Fruit fly (Drosophila melanogaster): Measurements from ENCODE around the gene VhaPPA1-1.

dm6 chr3R:14900177-14900576 lies 3.7 kb downstream of the VhaPPA1-1 start, which contains the start of gene VhaPPA1-2:
- TF ChIP-seq pad (GFP tag; optimal IDR thresholded peaks at IDR 0.05): no peak
- no peak for TF ChIP-seq CG7045 (GFP tag; optimal IDR thresholded peaks at IDR 0.05)
- no peak for TF ChIP-seq tj (GFP tag; optimal IDR thresholded peaks at IDR 0.05)
- TF ChIP-seq cnc (optimal IDR thresholded peaks at IDR 0.05): no peak
- TF ChIP-seq CG11617 (GFP tag; optimal IDR thresholded peaks at IDR 0.05): no peak
- no peak for TF ChIP-seq cic (GFP tag; optimal IDR thresholded peaks at IDR 0.05)
- no peak for TF ChIP-seq kay (GFP tag; ENCODE audit: borderline replicate concordance)
- TF ChIP-seq CG14711 (tag; optimal IDR thresholded peaks at IDR 0.05): no peak
- TF ChIP-seq CG33017 (tag; optimal IDR thresholded peaks at IDR 0.05): no peak
- TF ChIP-seq CG7101 (tag; optimal IDR thresholded peaks at IDR 0.05): no peak
- no peak for TF ChIP-seq CG1620 (GFP tag; optimal IDR thresholded peaks at IDR 0.05)
- TF ChIP-seq Hr96 (GFP tag; optimal IDR thresholded peaks at IDR 0.05): no peak
- TF ChIP-seq CG12768 (GFP tag; optimal IDR thresholded peaks at IDR 0.05): no peak
- no peak for TF ChIP-seq toe (GFP tag; optimal IDR thresholded peaks at IDR 0.05)

Measured in whole organism, adult.